Worm (Caenorhabditis elegans): ENCODE data around the gene mttu-1.

ce11 chrIV:11257476-11257875, 39.2 kb downstream of the mttu-1 start:
- TF ChIP-seq ekl-4 (GFP tag; IDR thresholded peaks at IDR 0.05) (no peak), ceh-91 (GFP tag; IDR thresholded peaks at IDR 0.05) (no peak), F37B4.10 (GFP tag; IDR thresholded peaks at IDR 0.05) (no peak)
